Fruit fly (Drosophila melanogaster) whole organism, pupa: ENCODE data around the gene Lerp.

Source experiments
- CG10348 ChIP-seq: fragments of 200-800 bp; sonication (Bioruptor generic); IDR thresholded peaks from 2 replicates; pipeline ENCODE4 v1.3.6; 2022; ENCODE audit warnings: missing biosample characterization, missing genetic modification characterization
- CG15710 ChIP-seq: fragments of 200-800 bp; sonication (Bioruptor generic); optimal IDR thresholded peaks from 2 replicates; lab custom pipeline; 2018; ENCODE audit warnings: missing biosample characterization, mild to moderate bottlenecking, missing genetic modification characterization, moderate library complexity
- CG34367 ChIP-seq: fragments of 200-800 bp; sonication (Bioruptor generic); optimal IDR thresholded peaks from 2 replicates; lab custom pipeline; 2018; ENCODE audit warnings: missing biosample characterization, mild to moderate bottlenecking, missing genetic modification characterization
- Snoo ChIP-seq: fragments of 200-800 bp; sonication (Bioruptor generic); optimal IDR thresholded peaks from 3 replicates; lab custom pipeline; 2017; ENCODE audit warnings: missing biosample characterization, mild to moderate bottlenecking, missing genetic modification characterization, inconsistent platforms

DNA sequence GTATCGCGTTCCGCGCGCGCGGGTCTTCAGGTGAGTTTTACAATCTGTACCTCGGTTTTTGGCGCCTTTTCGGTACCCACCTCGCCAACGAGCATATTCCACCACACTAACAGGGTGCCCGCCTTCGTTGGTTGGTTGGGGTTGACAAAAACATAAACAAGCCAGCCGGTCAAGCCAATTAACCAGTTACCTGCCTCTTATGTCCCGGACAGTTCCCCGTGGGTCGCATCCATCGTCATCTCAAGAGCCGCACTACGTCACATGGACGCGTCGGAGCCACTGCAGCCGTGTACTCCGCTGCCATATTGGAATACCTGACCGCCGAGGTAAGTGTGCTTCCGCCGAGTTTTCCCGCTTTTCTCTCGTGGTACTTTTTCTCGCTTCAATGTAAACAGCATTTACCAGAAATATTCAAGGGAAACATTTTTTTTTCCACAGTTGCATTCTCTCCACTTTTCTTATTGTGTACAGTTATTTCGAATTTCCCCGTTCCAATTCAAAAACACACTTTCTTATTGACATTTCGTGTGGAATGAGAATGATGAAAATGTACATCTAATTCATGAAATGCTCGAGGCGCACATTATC, 4.6 kb upstream of the Lerp start:
- TF ChIP-seq Snoo: no peak
- TF ChIP-seq CG15710 (tag; lab: Kevin White, UChicago): no peak
- no peak for TF ChIP-seq CG10348 (GFP tag; lab: Robert Waterston, UW)
- TF ChIP-seq CG34367: no peak
